Fruit fly (Drosophila melanogaster): ENCODE results near the gene ATPsynCF6.
A peak's percentile ranks its signal among the peaks of the same experiment; 100 is the strongest.

Gene ATPsynCF6

DNA sequence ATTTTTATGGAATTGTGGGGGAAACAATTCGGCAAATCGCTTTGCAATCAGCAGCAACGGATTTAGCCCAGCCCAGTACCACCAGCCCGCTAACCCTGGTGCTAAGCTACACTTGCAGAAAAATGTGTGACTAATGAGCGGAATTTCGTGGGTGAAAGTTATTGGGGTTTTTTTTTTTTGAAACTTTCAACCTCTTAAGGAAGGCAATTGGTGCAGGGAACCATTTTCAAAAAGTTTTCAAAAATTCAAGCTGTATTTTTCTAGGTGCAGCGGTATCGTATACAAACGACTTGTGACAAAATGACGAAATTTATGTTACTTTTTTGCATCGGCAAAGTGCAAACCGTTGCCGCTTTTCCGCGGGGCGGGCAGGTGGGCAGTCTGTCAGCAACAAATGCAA is 43.1 kb upstream of the ATPsynCF6 start:
- peak; percentile 63 for TF ChIP-seq Drgx (GFP tag; IDR thresholded peaks at IDR 0.05)
- TF ChIP-seq pan (optimal IDR thresholded peaks at IDR 0.05), result no peak
- TF ChIP-seq pan (GFP tag; optimal IDR thresholded peaks at IDR 0.05 in 1 of 2, IDR thresholded peaks at IDR 0.05 in 1 of 2), result peak in 1 of 2 experiments; percentile 9
- TF ChIP-seq jigr1 (GFP tag; IDR thresholded peaks at IDR 0.05), result no peak

- no peak for TF ChIP-seq org-1 (GFP tag; optimal IDR thresholded peaks at IDR 0.05)
- peak; percentile 84 for TF ChIP-seq Sox102F (GFP tag; optimal IDR thresholded peaks at IDR 0.05)
- peak; percentile 14 for TF ChIP-seq tio (GFP tag; optimal IDR thresholded peaks at IDR 0.05)
- TF ChIP-seq ewg (GFP tag; optimal IDR thresholded peaks at IDR 0.05), result peak; percentile 9
- TF ChIP-seq dpn (GFP tag; optimal IDR thresholded peaks at IDR 0.05), result peak in 1 of 2 experiments; percentile 42
- TF ChIP-seq CG14014 (GFP tag; IDR thresholded peaks at IDR 0.05), result no peak
- no peak for TF ChIP-seq CG17912 (GFP tag; optimal IDR thresholded peaks at IDR 0.05)
- TF ChIP-seq kni (GFP tag; optimal IDR thresholded peaks at IDR 0.05), result no peak
- TF ChIP-seq Xbp1 (GFP tag; optimal IDR thresholded peaks at IDR 0.05), result peak; percentile 37
- peak; percentile 75 for TF ChIP-seq ci (GFP tag; IDR thresholded peaks at IDR 0.05)
- peak; percentile 41 for TF ChIP-seq CoRest (tag; optimal IDR thresholded peaks at IDR 0.05)
- TF ChIP-seq CG3847 (GFP tag; IDR thresholded peaks at IDR 0.05), result 0 out of 2 replicates have a peak, but pooled peaks have one; percentile 5
- no peak for TF ChIP-seq HmgZ (tag; optimal IDR thresholded peaks at IDR 0.05)
- TF ChIP-seq Max (GFP tag; optimal IDR thresholded peaks at IDR 0.05), result no peak
- peak; percentile 69 for TF ChIP-seq esg (GFP tag; conservative IDR thresholded peaks at IDR 0.05)
- TF ChIP-seq Drgx (GFP tag; IDR thresholded peaks at IDR 0.05), result no peak
- TF ChIP-seq CG10267 (tag; optimal IDR thresholded peaks at IDR 0.05), result no peak
- no peak for TF ChIP-seq CG30403 (GFP tag; optimal IDR thresholded peaks at IDR 0.05)
- peak; percentile 47 for TF ChIP-seq dmrt99B (tag; optimal IDR thresholded peaks at IDR 0.05)
- peak in 1 of 2 experiments; percentile 64 for TF ChIP-seq bsh (GFP tag; optimal IDR thresholded peaks at IDR 0.05)
- TF ChIP-seq CG12942 (GFP tag; optimal IDR thresholded peaks at IDR 0.05), result no peak
- TF ChIP-seq CHES-1-like (GFP tag; optimal IDR thresholded peaks at IDR 0.05), result no peak
- peak; percentile 45; the same call in 1 of the 3 replicates for TF ChIP-seq so (GFP tag; IDR thresholded peaks at IDR 0.05)
- TF ChIP-seq Stat92E (GFP tag; optimal IDR thresholded peaks at IDR 0.05), result no peak
- TF ChIP-seq CG34422 (GFP tag; IDR thresholded peaks at IDR 0.05), result no peak
- peak; percentile 33 for TF ChIP-seq CG8388 (GFP tag; optimal IDR thresholded peaks at IDR 0.05)
- no peak for TF ChIP-seq Doc2 (GFP tag; IDR thresholded peaks at IDR 0.05)
- TF ChIP-seq toy (GFP tag; IDR thresholded peaks at IDR 0.05), result no peak
- TF ChIP-seq ranshi (GFP tag; IDR thresholded peaks at IDR 0.05), result peak; percentile 32; the same call in 1 of the 2 replicates
- no peak for TF ChIP-seq hbn (GFP tag; IDR thresholded peaks at IDR 0.05; ENCODE audit: partially characterized antibody)
- no peak for TF ChIP-seq CG6683 (GFP tag; optimal IDR thresholded peaks at IDR 0.05)
- peak; percentile 12 for TF ChIP-seq CG1602 (GFP tag; optimal IDR thresholded peaks at IDR 0.05)
- TF ChIP-seq CG15269 (tag; optimal IDR thresholded peaks at IDR 0.05), result peak; percentile 40
- peak; percentile 21; the same call in 1 of the 2 replicates for TF ChIP-seq dimm (GFP tag; IDR thresholded peaks at IDR 0.05)
- TF ChIP-seq CG10366 (GFP tag; IDR thresholded peaks at IDR 0.05), result peak; percentile 73
- no peak for TF ChIP-seq bbx (GFP tag; IDR thresholded peaks at IDR 0.05; ENCODE audit: partially characterized antibody)
- no peak for TF ChIP-seq CG42726 (GFP tag; IDR thresholded peaks at IDR 0.05; ENCODE audit: partially characterized antibody)
- TF ChIP-seq gsb-n (tag; optimal IDR thresholded peaks at IDR 0.05), result peak; percentile 31
- no peak for TF ChIP-seq CG13894 (tag; optimal IDR thresholded peaks at IDR 0.05)
- TF ChIP-seq Ptx1 (GFP tag; IDR thresholded peaks at IDR 0.05), result no peak
- no peak for TF ChIP-seq CG8944 (GFP tag; optimal IDR thresholded peaks at IDR 0.05)
- no peak for TF ChIP-seq Trl (optimal IDR thresholded peaks at IDR 0.05)
- TF ChIP-seq Trl (GFP tag; optimal IDR thresholded peaks at IDR 0.05), result no peak
- peak; percentile 41; the same call in 1 of the 2 replicates for TF ChIP-seq slbo (GFP tag; IDR thresholded peaks at IDR 0.05)
- no peak for TF ChIP-seq Dref (GFP tag; IDR thresholded peaks at IDR 0.05)
Measured at dm6 chr3R:23396548-23397294, 40.9 kb upstream of the ATPsynCF6 start.

Measured in whole organism, embryonic.